Worm (Caenorhabditis elegans): ENCODE results near the gene pqn-82.

Gene pqn-82

DNA sequence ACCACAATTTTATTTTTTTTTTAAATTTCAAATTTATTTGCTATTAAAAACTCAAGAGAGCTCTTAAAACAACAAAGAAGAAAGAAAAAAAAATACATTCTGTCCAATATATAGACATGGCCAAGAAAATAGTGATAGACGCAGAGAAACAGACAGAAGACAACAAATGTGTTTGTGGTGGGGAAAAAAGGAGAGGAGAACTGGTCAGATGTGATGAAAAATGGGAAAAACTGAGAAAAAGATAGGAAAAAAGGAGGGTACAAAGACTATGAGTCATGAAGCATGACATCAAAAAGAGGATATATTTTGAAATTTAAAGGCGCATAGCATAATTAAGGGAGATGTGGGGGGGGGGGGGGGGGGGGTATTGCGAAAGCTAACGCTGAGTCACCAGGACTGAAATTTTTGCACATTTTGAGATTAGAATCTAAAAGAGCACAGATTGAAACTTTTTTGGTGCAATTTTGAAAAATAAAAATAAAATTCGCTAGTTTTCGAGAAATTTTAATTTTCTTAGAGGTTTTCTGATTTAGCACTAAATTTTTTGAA lies 29.7 kb upstream of the pqn-82 start (continued):
- TF ChIP-seq unc-62 (GFP tag; optimal IDR thresholded peaks at IDR 0.05 in 1 of 2): peak in 1 of 2 experiments; percentile 33
- no peak for TF ChIP-seq unc-62 (tag; optimal IDR thresholded peaks at IDR 0.05)
- peak; percentile 32 for TF ChIP-seq nhr-11 (tag; optimal IDR thresholded peaks at IDR 0.05)
- TF ChIP-seq aha-1 (tag): no peak
- no peak for TF ChIP-seq zfp-3 (GFP tag; conservative IDR thresholded peaks at IDR 0.05)
- TF ChIP-seq snpc-1.2 (GFP tag; IDR thresholded peaks at IDR 0.05): no peak
- TF ChIP-seq Y48G9A.11 (GFP tag; IDR thresholded peaks at IDR 0.05): no peak
- TF ChIP-seq fkh-10 (GFP tag; optimal IDR thresholded peaks at IDR 0.05): no peak
- TF ChIP-seq daf-19 (GFP tag; conservative IDR thresholded peaks at IDR 0.05): no peak
- TF ChIP-seq ceh-20 (GFP tag; IDR thresholded peaks at IDR 0.05): 0 out of 2 replicates have a peak, but pooled peaks have one; percentile 25

DNA sequence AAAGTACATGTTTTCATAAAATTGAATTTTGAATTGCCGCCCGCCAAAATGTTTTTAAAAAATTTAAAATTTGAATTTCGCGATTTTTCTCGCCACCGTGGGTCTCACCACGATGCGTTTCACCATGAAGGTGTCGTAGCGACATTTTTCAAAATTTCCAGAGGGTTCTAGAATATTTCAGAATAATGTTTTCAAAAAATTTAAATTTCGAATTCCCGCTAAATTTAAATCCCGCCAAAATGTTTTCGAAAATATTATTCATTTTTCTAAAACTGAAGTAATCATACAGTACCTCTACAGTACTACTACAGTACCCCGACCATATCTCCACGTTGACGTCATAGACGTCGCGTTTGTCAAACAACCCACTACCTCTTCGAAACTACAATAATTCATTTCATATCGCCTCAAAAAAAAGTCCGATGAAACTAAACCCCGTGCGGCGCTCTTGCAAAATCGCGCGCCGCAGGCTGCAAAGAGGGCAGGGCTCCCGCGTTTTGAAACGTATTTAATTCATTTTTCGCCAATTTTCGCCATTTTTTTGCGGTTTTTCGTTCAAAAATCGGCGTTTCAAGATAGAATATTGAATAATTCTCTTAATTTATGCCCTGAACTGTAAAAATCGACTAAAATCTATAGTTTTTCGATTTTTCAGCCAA lies 24.5 kb upstream of the pqn-82 start, which contains the start of the genes pvf-1 and Y39A3CL.7:
pvf-1 (minus strand) TSS at position 51 of the 659 bp plus-strand sequence.
Y39A3CL.7 (plus strand) TSS at position 656 of the 659 bp plus-strand sequence.
- TF ChIP-seq daf-16 (GFP tag; optimal IDR thresholded peaks at IDR 0.05) (peak in 1 of 2 experiments; percentile 20), daf-16 (tag; optimal IDR thresholded peaks at IDR 0.05) (peak; percentile 33), hmg-1.1 (GFP tag; IDR thresholded peaks at IDR 0.05) (peak; percentile 60), lin-13 (GFP tag; optimal IDR thresholded peaks at IDR 0.05) (peak; percentile 68), lin-38 (GFP tag; IDR thresholded peaks at IDR 0.05) (peak; percentile 66), snpc-1.2 (GFP tag; IDR thresholded peaks at IDR 0.05) (no peak), madf-9 (GFP tag; conservative IDR thresholded peaks at IDR 0.05) (0 out of 2 replicates have a peak, but pooled peaks have one; percentile 17), unc-62 (GFP tag; optimal IDR thresholded peaks at IDR 0.05 in 1 of 2) (peak in 1 of 2 experiments; percentile 77), unc-62 (tag; optimal IDR thresholded peaks at IDR 0.05) (no peak), D1046.2 (GFP tag; IDR thresholded peaks at IDR 0.05) (no peak), mep-1 (tag; optimal IDR thresholded peaks at IDR 0.05) (peak; percentile 56), dpl-1 (GFP tag; optimal IDR thresholded peaks at IDR 0.05) (peak; percentile 60), dve-1 (tag; optimal IDR thresholded peaks at IDR 0.05; ENCODE audit: insufficient read depth) (peak; percentile 20), aha-1 (tag) (peak; percentile 92), madf-5 (GFP tag; IDR thresholded peaks at IDR 0.05) (no peak), mes-2 (tag; optimal IDR thresholded peaks at IDR 0.05; ENCODE audit: poor library complexity, severe bottlenecking) (peak; percentile 88), duxl-1 (tag; optimal IDR thresholded peaks at IDR 0.05; ENCODE audit: poor library complexity) (peak; percentile 65), rbr-2 (tag; optimal IDR thresholded peaks at IDR 0.05) (peak; percentile 11), daf-12 (tag; optimal IDR thresholded peaks at IDR 0.05) (no peak), lsy-2 (tag; optimal IDR thresholded peaks at IDR 0.05) (peak in 1 of 2 experiments; percentile 57), zfp-2 (tag; optimal IDR thresholded peaks at IDR 0.05) (no peak)

- TF ChIP-seq F44E2.7 (GFP tag; IDR thresholded peaks at IDR 0.05): no peak
Observed at ce11 chrIII:1831104-1831503, 17.7 kb upstream of the pqn-82 start.

DNA sequence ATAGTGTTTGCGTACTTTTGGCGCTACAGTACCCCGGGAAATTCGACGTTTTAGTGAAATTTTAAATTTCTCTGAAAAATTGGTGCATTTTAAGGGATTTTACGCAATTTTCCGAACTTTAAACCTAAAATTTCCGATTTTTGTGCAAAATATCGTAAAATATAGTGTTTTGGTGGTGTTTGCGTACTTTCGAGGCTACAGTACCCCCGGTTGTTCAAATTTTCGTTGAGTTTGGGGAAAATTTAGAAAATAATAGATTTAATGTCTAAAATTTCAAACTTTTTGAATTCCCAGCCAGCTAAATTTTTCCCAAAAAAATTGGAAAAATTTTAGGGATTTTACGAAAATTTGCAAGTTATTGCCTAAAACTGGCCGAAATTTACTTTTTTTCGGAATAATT lies 16.4 kb upstream of the pqn-82 start:
- TF ChIP-seq nhr-237 (tag; optimal IDR thresholded peaks at IDR 0.05) (no peak), aha-1 (tag) (peak; percentile 77)

DNA sequence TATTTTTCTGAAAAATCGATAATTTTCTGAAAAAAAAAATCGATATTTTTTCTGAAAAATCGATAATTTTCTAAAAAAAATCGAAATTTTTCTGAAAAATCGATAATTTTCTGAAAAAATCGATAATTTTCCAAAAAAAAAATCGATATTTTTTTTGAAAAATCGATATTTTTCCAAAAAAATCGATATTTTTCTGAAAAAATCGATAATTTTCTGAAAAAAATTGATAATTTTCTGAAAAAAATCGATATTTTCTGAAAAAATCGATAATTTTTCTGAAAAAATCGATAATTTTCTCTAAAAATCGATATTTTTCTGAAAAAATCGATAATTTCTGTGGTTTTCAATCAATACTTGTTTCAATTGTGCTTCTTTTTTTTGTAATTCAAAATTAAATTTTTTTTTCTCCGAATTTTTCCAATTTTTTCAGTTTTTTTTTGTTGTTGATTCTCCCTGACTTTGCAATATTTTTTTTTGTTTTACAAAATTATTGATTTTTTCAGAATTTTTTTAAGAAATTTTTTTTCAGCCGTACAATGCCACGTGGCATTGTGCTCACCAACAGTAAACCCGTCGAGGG lies 14.8 kb upstream of the pqn-82 start, which contains the start of gene rexd-1:
rexd-1 (plus strand) TSS at position 530 of the 580 bp plus-strand sequence.
- no peak for TF ChIP-seq lin-29 (GFP tag; IDR thresholded peaks at IDR 0.05)
- peak; percentile 93 for TF ChIP-seq ceh-28 (tag; optimal IDR thresholded peaks at IDR 0.05)
